Worm (Caenorhabditis elegans) whole organism, L1 larva: ENCODE measurements around the gene natc-2.

ENCODE experiments used
- C16A3.4 ChIP-seq: fragments of 150-350 bp; optimal IDR thresholded peaks from 2 replicates; lab custom pipeline; 2014; ENCODE audit warnings: missing biosample characterization, missing genetic modification characterization
- F16B12.6 ChIP-seq: fragments of 150-350 bp; optimal IDR thresholded peaks from 2 replicates; lab custom pipeline; 2014; ENCODE audit warnings: missing biosample characterization, missing genetic modification characterization
- Y116A8C.19 ChIP-seq: sonication (generic microtip); optimal IDR thresholded peaks from 2 replicates; lab custom pipeline; 2016; ENCODE audit warnings: missing compliant biosample characterization, missing genetic modification characterization, borderline replicate concordance
- alr-1 ChIP-seq: fragments of 200-800 bp; sonication (Bioruptor generic); optimal IDR thresholded peaks from 2 replicates; lab custom pipeline; 2018; ENCODE audit warnings: borderline replicate concordance, mild to moderate bottlenecking, missing genetic modification characterization, missing compliant biosample characterization
- ceh-8 ChIP-seq: fragments of 200-800 bp; sonication (Bioruptor generic); optimal IDR thresholded peaks from 2 replicates; lab custom pipeline; 2018; ENCODE audit warnings: mild to moderate bottlenecking, missing genetic modification characterization, moderate library complexity, missing compliant biosample characterization
- ceh-82 ChIP-seq, 3 experiments: fragments of 150-350 bp in 1 of 3; sonication (generic microtip) in 2 of 3; optimal IDR thresholded peaks; 2 replicates each; lab custom pipeline; 2014 to 2017; ENCODE audit warnings: missing biosample characterization in 3 of 3, missing genetic modification characterization in 3 of 3
- ceh-90 ChIP-seq: sonication (generic microtip); optimal IDR thresholded peaks from 2 replicates; lab custom pipeline; 2016; ENCODE audit warnings: missing genetic modification characterization, missing compliant biosample characterization
- ces-1 ChIP-seq: fragments of 150-350 bp; optimal IDR thresholded peaks from 2 replicates; lab custom pipeline; 2014; ENCODE audit warnings: missing biosample characterization, missing genetic modification reagents, missing genetic modification characterization
- dpl-1 ChIP-seq, 3 experiments: fragments of 150-350 bp in 2 of 3; sonication (generic microtip) in 1 of 3; optimal IDR thresholded peaks; 2 replicates each; lab custom pipeline; 2014 to 2017; ENCODE audit warnings: missing biosample characterization in 3 of 3, missing genetic modification characterization in 3 of 3, missing genetic modification reagents in 3 of 3
- efl-1 ChIP-seq, 4 experiments: fragments of 150-350 bp; optimal IDR thresholded peaks in 3 of 4; peaks in 1 of 4; 1 replicate in 1 of 4; 2 replicates in 3 of 4; lab custom pipeline; 2014; ENCODE audit warnings: missing biosample characterization in 2 of 4, missing genetic modification characterization in 2 of 4, missing genetic modification reagents in 2 of 4
- egl-13 ChIP-seq: sonication (generic microtip); optimal IDR thresholded peaks from 2 replicates; lab custom pipeline; 2016; ENCODE audit warnings: missing genotype, missing genetic modification reagents, missing genetic modification characterization, missing compliant biosample characterization
- egl-27 ChIP-seq, 2 experiments: fragments of 150-350 bp in 1 of 2; sonication (generic microtip); optimal IDR thresholded peaks; 3 replicates each; lab custom pipeline; 2017 to 2018; ENCODE audit warnings: missing biosample characterization in 2 of 2, missing genetic modification characterization in 2 of 2, missing genetic modification reagents in 2 of 2
- elt-3 ChIP-seq, 6 experiments: fragments of 150-350 bp in 1 of 6; sonication (generic microtip); optimal IDR thresholded peaks; 2 replicates each; lab custom pipeline; 2017 to 2018; ENCODE audit warnings: missing biosample characterization in 6 of 6, missing genetic modification characterization in 6 of 6, inconsistent platforms in 1 of 6
- fkh-10 ChIP-seq: sonication (generic microtip); optimal IDR thresholded peaks from 2 replicates; lab custom pipeline; 2017; ENCODE audit warnings: missing biosample characterization, missing genetic modification reagents, missing genetic modification characterization
- fkh-8 ChIP-seq: sonication (generic microtip); optimal IDR thresholded peaks from 2 replicates; lab custom pipeline; 2016; ENCODE audit warnings: mild to moderate bottlenecking, missing genetic modification characterization, missing compliant biosample characterization
- grh-1 ChIP-seq: fragments of 200-800 bp; sonication (Bioruptor generic); IDR thresholded peaks from 2 replicates; pipeline ENCODE4 v1.3.6; 2022; ENCODE audit warnings: missing genetic modification reagents, missing genetic modification characterization, missing compliant biosample characterization
- hpl-2 ChIP-seq: fragments of 150-350 bp; optimal IDR thresholded peaks from 2 replicates; lab custom pipeline; 2014; ENCODE audit warnings: missing biosample characterization, missing genetic modification reagents, missing genetic modification characterization
- irx-1 ChIP-seq: sonication (generic microtip); optimal IDR thresholded peaks from 2 replicates; lab custom pipeline; 2016; ENCODE audit warnings: missing genetic modification characterization, missing compliant biosample characterization
- isw-1 ChIP-seq: fragments of 200-800 bp; sonication (Bioruptor generic); IDR thresholded peaks from 2 replicates; pipeline ENCODE4 v1.3.6; 2022; ENCODE audit warnings: missing genetic modification characterization, missing compliant biosample characterization
- jun-1 ChIP-seq: fragments of 150-350 bp; optimal IDR thresholded peaks from 2 replicates; lab custom pipeline; 2014; ENCODE audit warnings: missing biosample characterization, missing genetic modification reagents, missing genetic modification characterization
- lin-13 ChIP-seq: fragments of 150-350 bp; optimal IDR thresholded peaks from 2 replicates; lab custom pipeline; 2014; ENCODE audit warnings: missing biosample characterization, missing genetic modification reagents, missing genetic modification characterization
- lin-14 ChIP-seq: fragments of 200-800 bp; sonication (Bioruptor generic); optimal IDR thresholded peaks from 2 replicates; lab custom pipeline; 2018; ENCODE audit warnings: mild to moderate bottlenecking, missing genetic modification characterization, moderate library complexity, missing compliant biosample characterization
- lin-15B ChIP-seq: fragments of 150-350 bp; sonication (generic microtip); optimal IDR thresholded peaks from 3 replicates; lab custom pipeline; 2014; ENCODE audit warnings: missing biosample characterization, missing genetic modification characterization
- lin-35 ChIP-seq, 2 experiments: fragments of 150-350 bp; optimal IDR thresholded peaks; 2 replicates each; lab custom pipeline; 2014; ENCODE audit warnings: missing biosample characterization in 2 of 2, missing genetic modification characterization in 2 of 2, missing genetic modification reagents in 2 of 2
- lsy-2 ChIP-seq, 2 experiments: fragments of 150-350 bp; optimal IDR thresholded peaks; 2 replicates each; lab custom pipeline; 2014; ENCODE audit warnings: missing biosample characterization in 2 of 2, missing genetic modification characterization in 2 of 2
- mdl-1 ChIP-seq, 2 experiments: fragments of 150-350 bp; optimal IDR thresholded peaks; 2 replicates each; lab custom pipeline; 2014 to 2017; ENCODE audit warnings: missing biosample characterization in 2 of 2, missing genetic modification characterization in 2 of 2, inconsistent platforms in 1 of 2
- mep-1 ChIP-seq: fragments of 150-350 bp; optimal IDR thresholded peaks from 2 replicates; lab custom pipeline; 2014; ENCODE audit warnings: missing biosample characterization, missing genetic modification characterization
- nhr-12 ChIP-seq: sonication (generic microtip); optimal IDR thresholded peaks from 2 replicates; lab custom pipeline; 2017; ENCODE audit warnings: missing biosample characterization, missing genetic modification characterization
- nhr-19 ChIP-seq: fragments of 200-800 bp; sonication (Bioruptor generic); conservative IDR thresholded peaks from 2 replicates; pipeline ENCODE4 v1.3.6; 2022; ENCODE audit warnings: missing genetic modification characterization, missing compliant biosample characterization
- nhr-20 ChIP-seq: sonication (generic microtip); optimal IDR thresholded peaks from 2 replicates; lab custom pipeline; 2016; ENCODE audit warnings: mild to moderate bottlenecking, missing genetic modification characterization, missing compliant biosample characterization
- nhr-28 ChIP-seq: fragments of 150-350 bp; optimal IDR thresholded peaks from 2 replicates; lab custom pipeline; 2014; ENCODE audit warnings: missing biosample characterization, missing genetic modification characterization
- nhr-47 ChIP-seq: sonication (generic microtip); optimal IDR thresholded peaks from 2 replicates; lab custom pipeline; 2016; ENCODE audit warnings: mild to moderate bottlenecking, missing genetic modification characterization, moderate library complexity, missing compliant biosample characterization
- nhr-71 ChIP-seq: sonication (generic microtip); optimal IDR thresholded peaks from 2 replicates; lab custom pipeline; 2016; ENCODE audit warnings: mild to moderate bottlenecking, missing genetic modification characterization, moderate library complexity, missing compliant biosample characterization
- nhr-77 ChIP-seq: fragments of 150-350 bp; optimal IDR thresholded peaks from 2 replicates; lab custom pipeline; 2014; ENCODE audit warnings: missing biosample characterization, missing genetic modification characterization
- nhr-90 ChIP-seq: sonication (generic microtip); optimal IDR thresholded peaks from 2 replicates; lab custom pipeline; 2016; ENCODE audit warnings: mild to moderate bottlenecking, missing genetic modification characterization, missing compliant biosample characterization; ENCODE audit not compliant: poor library complexity
- pqm-1 ChIP-seq: sonication (generic microtip); optimal IDR thresholded peaks from 3 replicates; lab custom pipeline; 2017; ENCODE audit warnings: missing biosample characterization, missing genetic modification characterization
- rnt-1 ChIP-seq: sonication (generic microtip); optimal IDR thresholded peaks from 2 replicates; lab custom pipeline; 2016; ENCODE audit warnings: mild to moderate bottlenecking, missing genetic modification characterization, moderate library complexity, missing compliant biosample characterization
- skn-1 ChIP-seq: fragments of 150-350 bp; optimal IDR thresholded peaks from 2 replicates; lab custom pipeline; 2014; ENCODE audit warnings: missing biosample characterization, missing genetic modification characterization
- snpc-4 ChIP-seq: fragments of 150-350 bp; optimal IDR thresholded peaks from 2 replicates; lab custom pipeline; 2014; ENCODE audit warnings: missing biosample characterization, missing genetic modification characterization
- snu-23 ChIP-seq: sonication (generic microtip); optimal IDR thresholded peaks from 2 replicates; lab custom pipeline; 2016; ENCODE audit warnings: missing genetic modification characterization, missing compliant biosample characterization
- sox-4 ChIP-seq: sonication (generic microtip); optimal IDR thresholded peaks from 2 replicates; lab custom pipeline; 2016; ENCODE audit warnings: missing genetic modification characterization, missing compliant biosample characterization
- sptf-1 ChIP-seq: fragments of 150-350 bp; optimal IDR thresholded peaks from 2 replicates; lab custom pipeline; 2014; ENCODE audit warnings: missing biosample characterization, missing genetic modification characterization
- sup-37 ChIP-seq: fragments of 200-800 bp; sonication (Bioruptor generic); optimal IDR thresholded peaks from 2 replicates; lab custom pipeline; 2018; ENCODE audit warnings: mild to moderate bottlenecking, missing genetic modification characterization, missing compliant biosample characterization
- swsn-7 ChIP-seq: sonication (generic microtip); optimal IDR thresholded peaks from 2 replicates; lab custom pipeline; 2016; ENCODE audit warnings: missing genetic modification characterization, missing compliant biosample characterization
- tbx-2 ChIP-seq: sonication (generic microtip); optimal IDR thresholded peaks from 2 replicates; lab custom pipeline; 2016; ENCODE audit warnings: missing genetic modification characterization, missing compliant biosample characterization
- tlp-1 ChIP-seq: fragments of 150-350 bp; optimal IDR thresholded peaks from 2 replicates; lab custom pipeline; 2014; ENCODE audit warnings: missing biosample characterization, missing genetic modification characterization
- unc-62 ChIP-seq: fragments of 150-350 bp; optimal IDR thresholded peaks from 2 replicates; lab custom pipeline; 2014; ENCODE audit warnings: missing biosample characterization, missing genetic modification reagents, missing genetic modification characterization
- unc-86 ChIP-seq: sonication (generic microtip); optimal IDR thresholded peaks from 2 replicates; lab custom pipeline; 2016; ENCODE audit warnings: missing genetic modification characterization, missing compliant biosample characterization
- xbp-1 ChIP-seq: sonication (generic microtip); optimal IDR thresholded peaks from 2 replicates; lab custom pipeline; 2016; ENCODE audit warnings: missing genetic modification characterization, missing compliant biosample characterization
- zag-1 ChIP-seq: fragments of 150-350 bp; optimal IDR thresholded peaks from 2 replicates; lab custom pipeline; 2014; ENCODE audit warnings: missing biosample characterization, missing genetic modification characterization
- zip-4 ChIP-seq: fragments of 200-800 bp; sonication (Bioruptor generic); optimal IDR thresholded peaks from 2 replicates; lab custom pipeline; 2018; ENCODE audit warnings: mild to moderate bottlenecking, missing genetic modification characterization, moderate library complexity, missing compliant biosample characterization

Gene natc-2

DNA sequence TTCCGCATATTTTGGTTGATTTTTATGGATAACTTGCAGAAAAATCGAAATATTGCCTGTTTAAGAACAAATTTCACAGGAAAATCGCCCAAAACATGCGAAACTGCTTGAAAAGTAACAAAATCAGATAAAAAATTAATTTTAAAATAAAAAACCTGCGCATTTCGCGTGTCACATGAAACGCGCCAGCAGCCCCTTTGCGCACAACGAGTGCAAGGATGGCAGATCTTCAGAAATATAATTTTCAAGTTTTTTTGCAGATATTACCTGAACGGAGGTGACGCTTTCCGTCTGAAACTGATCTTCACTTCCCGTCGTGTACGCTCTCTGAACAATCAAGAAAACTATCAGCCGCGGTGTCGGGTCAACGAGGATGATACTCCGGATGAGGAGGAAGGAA lies 1.1 kb downstream of the natc-2 start:
- TF ChIP-seq grh-1 (GFP tag; lab: Robert Waterston, UW) (0 out of 2 replicates have a peak, but pooled peaks have one; percentile 20), nhr-28 (no peak), Y116A8C.19 (tag; lab: Kevin White, UChicago) (no peak), pqm-1 (tag; lab: Kevin White, UChicago) (no peak), lin-14 (GFP tag; lab: Kevin White, UChicago) (no peak), hpl-2 (GFP tag; lab: Kevin White, UChicago) (no peak), efl-1 (optimal IDR thresholded peaks at IDR 0.05; lab: Kevin White, UChicago) (peak; percentile 73 to 78), efl-1 (GFP tag; optimal IDR thresholded peaks at IDR 0.05 in 1 of 2; lab: Kevin White, UChicago) (peak; percentile 81 to 98), egl-13 (tag; lab: Kevin White, UChicago) (peak; percentile 5), nhr-71 (tag; lab: Kevin White, UChicago) (peak; percentile 80), mep-1 (tag; lab: Kevin White, UChicago) (peak; percentile 75), elt-3 (tag; optimal IDR thresholded peaks at IDR 0.05; lab: Kevin White, UChicago) (no peak), swsn-7 (tag; lab: Kevin White, UChicago) (peak; percentile 45), isw-1 (GFP tag; lab: Robert Waterston, UW) (peak; percentile 24), rnt-1 (peak; percentile 74), skn-1 (tag; lab: Kevin White, UChicago) (peak; percentile 35), sox-4 (tag; lab: Kevin White, UChicago) (peak; percentile 18), tbx-2 (tag; lab: Kevin White, UChicago) (peak; percentile 42), dpl-1 (GFP tag; optimal IDR thresholded peaks at IDR 0.05; lab: Kevin White, UChicago) (peak; percentile 71 to 81 (median 81)), nhr-90 (peak; percentile 5), nhr-12 (tag; lab: Kevin White, UChicago) (no peak), tlp-1 (tag; lab: Kevin White, UChicago) (no peak), ceh-82 (tag; optimal IDR thresholded peaks at IDR 0.05; lab: Kevin White, UChicago) (peak; percentile 38 to 61 (median 42)), mdl-1 (tag; optimal IDR thresholded peaks at IDR 0.05; lab: Kevin White, UChicago) (peak in 1 of 2 experiments; percentile 32), lsy-2 (tag; optimal IDR thresholded peaks at IDR 0.05; lab: Kevin White, UChicago) (peak; percentile 36 to 68), egl-27 (tag; optimal IDR thresholded peaks at IDR 0.05; lab: Kevin White, UChicago) (no peak), fkh-8 (peak; percentile 26), zip-4 (GFP tag; lab: Kevin White, UChicago) (peak; percentile 11), lin-15B (tag; lab: Kevin White, UChicago) (peak; percentile 20), lin-35 (GFP tag; optimal IDR thresholded peaks at IDR 0.05; lab: Kevin White, UChicago) (peak; percentile 67 to 80), ceh-90 (tag; lab: Kevin White, UChicago) (no peak), fkh-10 (GFP tag; lab: Kevin White, UChicago) (no peak), xbp-1 (tag; lab: Kevin White, UChicago) (peak; percentile 33), alr-1 (tag; lab: Kevin White, UChicago) (no peak), sup-37 (GFP tag; lab: Kevin White, UChicago) (no peak), irx-1 (tag; lab: Kevin White, UChicago) (no peak), nhr-47 (tag; lab: Kevin White, UChicago) (peak; percentile 64), snu-23 (GFP tag; lab: Kevin White, UChicago) (peak; percentile 34), sptf-1 (no peak), unc-86 (peak; percentile 35), C16A3.4 (tag; lab: Kevin White, UChicago) (peak; percentile 22), ceh-8 (GFP tag; lab: Kevin White, UChicago) (no peak), F16B12.6 (tag; lab: Kevin White, UChicago) (no peak), ces-1 (no peak), snpc-4 (tag; lab: Kevin White, UChicago) (peak; percentile 55), zag-1 (tag; lab: Kevin White, UChicago) (no peak), nhr-20 (tag; lab: Kevin White, UChicago) (peak; percentile 61), lin-13 (GFP tag; lab: Kevin White, UChicago) (peak; percentile 25), nhr-77 (tag; lab: Kevin White, UChicago) (no peak), nhr-19 (GFP tag; lab: Robert Waterston, UW) (peak; percentile 62), unc-62 (GFP tag; lab: Kevin White, UChicago) (no peak), jun-1 (peak; percentile 21)
